Worm (Caenorhabditis elegans): ENCODE data around the gene str-121.

ce11 chrV:295802-296201 is 41.3 kb upstream of the str-121 start:
- TF ChIP-seq nhr-25 (tag; optimal IDR thresholded peaks at IDR 0.05) (no peak), nhr-77 (tag; optimal IDR thresholded peaks at IDR 0.05) (no peak), nhr-12 (tag; optimal IDR thresholded peaks at IDR 0.05) (no peak), unc-39 (tag; optimal IDR thresholded peaks at IDR 0.05) (no peak), daf-12 (tag; optimal IDR thresholded peaks at IDR 0.05) (no peak), skn-1 (tag; optimal IDR thresholded peaks at IDR 0.05) (no peak), nhr-28 (tag; optimal IDR thresholded peaks at IDR 0.05) (no peak)
